Worm (Caenorhabditis elegans): ENCODE data around the gene Y9C9A.16.

DNA sequence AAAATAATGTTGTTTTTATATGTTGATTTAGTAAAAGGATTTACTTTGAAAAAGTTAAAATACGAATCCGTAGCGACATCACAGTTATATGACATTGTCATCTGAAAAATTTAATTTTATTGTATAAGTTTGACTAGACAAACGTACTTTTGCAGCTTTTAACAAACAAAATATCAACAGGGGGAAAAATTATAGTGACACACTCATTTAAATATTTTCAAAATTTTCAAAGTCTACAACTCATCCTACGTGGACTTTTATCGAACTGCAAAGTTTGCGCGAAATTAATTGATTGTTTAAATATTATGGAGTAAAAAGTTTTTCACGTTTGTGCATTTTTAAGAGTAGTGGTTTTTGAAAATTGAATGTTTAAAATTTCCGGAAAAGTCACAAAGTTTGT is 49.7 kb upstream of the Y9C9A.16 start, which contains the start of gene C09B9.85:
- TF ChIP-seq nhr-90 (tag; optimal IDR thresholded peaks at IDR 0.05), result no peak
- no peak for TF ChIP-seq rec-8 (tag; optimal IDR thresholded peaks at IDR 0.05)
- no peak for TF ChIP-seq lsl-1 (GFP tag; optimal IDR thresholded peaks at IDR 0.05)
- no peak for TF ChIP-seq dpl-1 (GFP tag; optimal IDR thresholded peaks at IDR 0.05)

Measured in whole organism, young adult.